Worm (Caenorhabditis elegans) whole organism, dauer: Measurements from ENCODE around the gene ZK632.12.

Experiments
- unc-62 ChIP-seq: sonication (generic microtip); optimal IDR thresholded peaks from 2 replicates; lab custom pipeline; 2017; ENCODE audit warnings: missing biosample characterization, missing genetic modification reagents, missing genetic modification characterization

Gene ZK632.12

DNA sequence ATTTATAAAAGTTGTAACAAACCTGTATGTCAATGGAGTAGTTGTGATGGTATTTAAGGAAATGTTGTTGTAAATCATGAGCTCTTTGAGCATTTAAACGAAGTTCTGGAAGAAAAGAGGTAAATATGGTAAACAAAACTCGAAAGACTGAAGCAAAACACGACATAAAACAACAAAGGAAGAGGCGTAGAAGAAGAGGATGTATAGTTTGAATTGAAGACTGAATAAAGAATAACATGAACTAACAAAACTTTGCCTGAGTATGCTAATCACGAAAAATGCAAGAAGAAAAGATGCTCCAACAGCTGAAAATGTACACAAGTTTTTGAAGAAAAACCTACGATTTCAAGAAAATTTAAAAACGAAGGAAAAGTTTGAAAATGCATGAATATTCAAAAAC, 40.4 kb downstream of the ZK632.12 start, which contains the start of gene ZK757.1:
Gene ZK757.1 (minus strand): TSS at position 101 of the 400 bp plus-strand sequence.
- TF ChIP-seq unc-62: no peak

- no peak for TF ChIP-seq unc-62
These were observed 43.9 kb downstream of the ZK632.12 start for ce11 chrIII:9874515-9874914.

DNA sequence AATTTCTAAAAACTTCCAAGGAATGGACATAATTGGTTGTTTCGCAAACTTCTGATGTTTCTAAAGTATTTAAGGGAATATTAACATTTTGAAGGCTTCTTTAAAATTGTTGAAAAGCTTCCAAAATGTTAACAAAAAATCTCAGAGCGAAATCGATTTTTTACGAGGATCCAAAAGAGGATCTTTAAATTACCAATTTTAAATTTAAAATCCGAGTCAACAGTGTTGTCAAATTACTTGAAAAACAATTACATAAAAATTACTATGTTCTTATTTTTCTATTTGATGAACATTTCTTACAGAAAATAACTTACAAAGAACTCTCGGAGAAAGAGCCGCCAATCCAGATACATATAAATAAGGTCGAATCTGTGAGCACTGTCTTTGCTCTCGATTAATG, 46.3 kb downstream of the ZK632.12 start, which contains the start of gene ZK757.10:
Gene ZK757.10 (plus strand): TSS at position 301 of the 400 bp plus-strand sequence.
- no peak for TF ChIP-seq unc-62

DNA sequence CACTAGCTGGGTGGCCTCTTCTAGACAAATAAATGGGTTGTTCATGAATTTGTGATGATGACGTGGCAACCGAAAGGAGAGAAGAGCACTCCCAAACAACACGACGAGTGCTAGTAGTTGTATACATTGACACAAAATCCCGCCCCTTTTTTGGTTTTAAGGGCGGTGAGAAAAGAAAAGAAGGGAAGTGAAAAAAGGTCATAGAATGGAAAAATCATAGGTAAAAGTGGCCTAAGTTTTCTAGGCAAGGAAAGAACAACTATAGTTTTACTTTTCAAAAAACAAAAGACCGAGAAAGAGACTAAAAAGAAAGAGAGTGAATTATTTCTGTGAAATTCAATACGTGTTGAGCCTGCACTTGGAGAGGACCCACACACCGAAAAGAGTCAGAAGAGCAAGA, 48.2 kb downstream of the ZK632.12 start, which contains the start of gene ZK757.2:
Gene ZK757.2 (minus strand): TSS at position 101 of the 400 bp plus-strand sequence.
- no peak for TF ChIP-seq unc-62
